Worm (Caenorhabditis elegans) whole organism, L4/young adult: ENCODE data around the gene pgp-8.

ENCODE experiments used
- W03F9.2 ChIP-seq: fragments of 150-350 bp; optimal IDR thresholded peaks from 2 replicates; lab custom pipeline; 2014; ENCODE audit warnings: missing biosample characterization, missing genetic modification characterization
- dao-5 ChIP-seq: sonication (generic microtip); optimal IDR thresholded peaks from 2 replicates; lab custom pipeline; 2016; ENCODE audit warnings: missing genotype, missing genetic modification characterization, moderate library complexity, missing compliant biosample characterization
- him-1 ChIP-seq: sonication (generic microtip); optimal IDR thresholded peaks from 2 replicates; lab custom pipeline; 2016; ENCODE audit warnings: missing genotype, missing genetic modification reagents, missing genetic modification characterization, missing compliant biosample characterization

DNA sequence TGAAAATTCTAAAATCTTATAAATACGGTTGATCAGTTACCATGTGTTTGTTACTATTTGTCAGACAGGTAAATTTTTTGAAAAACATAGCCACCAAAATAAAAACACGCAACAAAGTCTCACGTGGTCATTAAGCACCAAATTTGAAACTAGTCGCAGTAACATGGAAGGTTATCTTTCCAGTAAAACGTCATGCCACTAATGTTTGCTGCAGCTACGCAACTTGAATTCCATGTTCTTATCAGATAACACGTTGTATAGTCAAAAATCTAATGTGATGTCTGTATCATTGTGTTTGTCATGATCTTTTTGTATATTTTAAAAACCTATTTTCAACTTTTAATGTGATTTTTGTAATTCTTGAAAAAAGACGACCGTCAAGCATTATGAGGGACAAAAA, 37.5 kb upstream of the pgp-8 start:
- TF ChIP-seq W03F9.2 (tag; lab: Kevin White, UChicago) (no peak), dao-5 (tag; lab: Kevin White, UChicago) (no peak), him-1 (no peak)
